Worm (Caenorhabditis elegans) whole organism, L4/young adult: ENCODE data around the gene F29A7.6.

Experiments
- W03F9.2 ChIP-seq: fragments of 150-350 bp; optimal IDR thresholded peaks from 2 replicates; lab custom pipeline; 2014; ENCODE audit warnings: missing biosample characterization, missing genetic modification characterization
- dao-5 ChIP-seq: sonication (generic microtip); optimal IDR thresholded peaks from 2 replicates; lab custom pipeline; 2016; ENCODE audit warnings: missing genotype, missing genetic modification characterization, moderate library complexity, missing compliant biosample characterization
- him-1 ChIP-seq: sonication (generic microtip); optimal IDR thresholded peaks from 2 replicates; lab custom pipeline; 2016; ENCODE audit warnings: missing genotype, missing genetic modification reagents, missing genetic modification characterization, missing compliant biosample characterization

DNA sequence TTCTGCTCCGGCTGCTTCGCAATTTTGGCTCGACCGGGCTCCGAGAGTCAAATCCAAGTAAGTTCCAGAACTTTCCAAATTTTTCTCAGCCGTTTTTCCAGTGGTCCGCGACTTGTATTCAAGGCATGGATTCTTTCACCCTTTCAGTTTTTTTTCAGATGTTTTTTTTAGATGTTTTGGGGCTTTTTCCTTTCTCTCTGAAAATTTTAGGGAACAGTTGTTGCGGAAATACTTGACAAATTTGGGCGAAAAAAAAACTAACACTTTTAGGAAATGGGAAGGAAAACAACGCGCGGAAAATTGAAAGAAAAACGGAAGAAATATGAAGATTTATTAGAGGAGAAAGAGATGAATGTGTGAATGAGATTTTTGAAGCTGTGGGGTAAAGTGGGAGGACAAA lies 26.9 kb downstream of the F29A7.6 start, which contains the start of the genes T05A8.11 and nep-2:
- no peak for TF ChIP-seq him-1
- no peak for TF ChIP-seq W03F9.2 (tag; lab: Kevin White, UChicago)
- no peak for TF ChIP-seq dao-5 (tag; lab: Kevin White, UChicago)
